Fruit fly (Drosophila melanogaster) whole organism, embryonic: ENCODE results near the gene Tsp74F.

Experiments
- CG10147 ChIP-seq: fragments of 200-800 bp; sonication (Bioruptor generic); optimal IDR thresholded peaks from 2 replicates; lab custom pipeline; 2019; ENCODE audit warnings: missing biosample characterization, mild to moderate bottlenecking, missing genetic modification characterization, moderate library complexity
- CG1792 ChIP-seq: fragments of 200-800 bp; sonication (Bioruptor generic); optimal IDR thresholded peaks from 2 replicates; lab custom pipeline; 2016; ENCODE audit warnings: missing biosample characterization, missing genetic modification characterization
- CG3847 ChIP-seq: fragments of 200-800 bp; sonication (Bioruptor generic); IDR thresholded peaks from 2 replicates; pipeline ENCODE4 v1.3.6; 2022; ENCODE audit warnings: missing biosample characterization, missing genetic modification characterization
- CG42726 ChIP-seq: fragments of 200-800 bp; sonication (Bioruptor generic); IDR thresholded peaks from 2 replicates; pipeline ENCODE4 v1.3.6; 2022; ENCODE audit warnings: missing biosample characterization, missing genetic modification characterization; ENCODE audit not compliant: partially characterized antibody
- CG6854 ChIP-seq: fragments of 200-800 bp; sonication (Bioruptor generic); optimal IDR thresholded peaks from 3 replicates; lab custom pipeline; 2017; ENCODE audit warnings: missing biosample characterization, mild to moderate bottlenecking, missing genetic modification characterization
- crp ChIP-seq, 2 experiments: fragments of 200-800 bp; sonication (Bioruptor generic); optimal IDR thresholded peaks; 2 replicates in 1 of 2; 3 replicates in 1 of 2; lab custom pipeline; 2017; ENCODE audit warnings: missing biosample characterization in 2 of 2, missing genetic modification characterization in 2 of 2, mild to moderate bottlenecking in 1 of 2, moderate library complexity in 1 of 2
- dmrt99B ChIP-seq: fragments of 200-800 bp; sonication (Bioruptor generic); optimal IDR thresholded peaks from 2 replicates; lab custom pipeline; 2018; ENCODE audit warnings: missing biosample characterization, mild to moderate bottlenecking, missing genetic modification characterization, moderate library complexity
- grau ChIP-seq: fragments of 200-800 bp; optimal IDR thresholded peaks from 3 replicates; lab custom pipeline; 2019; ENCODE audit warnings: missing biosample characterization, mild to moderate bottlenecking, missing genetic modification characterization, moderate library complexity
- phol ChIP-seq: fragments of 200-800 bp; sonication (Bioruptor generic); optimal IDR thresholded peaks from 3 replicates; lab custom pipeline; 2018; ENCODE audit warnings: missing biosample characterization, mild to moderate bottlenecking, missing genetic modification characterization, moderate library complexity
- yki ChIP-seq: fragments of >200 bp; optimal IDR thresholded peaks from 3 replicates; lab custom pipeline; 2018

DNA sequence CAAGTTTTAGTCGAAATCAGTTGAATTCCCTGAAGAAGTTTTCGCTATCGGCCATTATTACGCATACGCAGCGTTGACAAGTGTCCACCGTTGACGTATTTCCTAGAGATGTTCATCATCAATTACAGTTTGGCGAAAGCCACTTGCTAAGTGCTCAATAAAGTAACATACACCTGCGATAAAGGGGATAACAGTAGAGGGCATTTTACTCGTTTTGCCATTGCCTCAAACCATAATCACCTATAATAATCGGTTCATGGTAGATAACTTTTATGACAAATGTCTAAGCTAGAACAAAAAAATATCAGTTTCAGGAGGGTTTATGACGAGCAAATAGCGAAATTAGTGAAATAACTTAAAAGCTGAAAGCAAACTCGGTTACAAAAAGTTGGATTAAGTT, 7.0 kb upstream of the Tsp74F start:
- TF ChIP-seq grau: no peak
- TF ChIP-seq yki (lab: Kevin White, UChicago): no peak
- no peak for TF ChIP-seq CG3847
- no peak for TF ChIP-seq CG10147 (GFP tag; lab: Kevin White, UChicago)
- TF ChIP-seq CG42726: no peak
- TF ChIP-seq phol (tag; lab: Kevin White, UChicago): no peak
- no peak for TF ChIP-seq CG1792 (GFP tag; lab: Kevin White, UChicago)
- no peak for TF ChIP-seq dmrt99B
- no peak for TF ChIP-seq crp (GFP tag; optimal IDR thresholded peaks at IDR 0.05; lab: Kevin White, UChicago)
- TF ChIP-seq CG6854 (GFP tag; lab: Kevin White, UChicago): no peak
